Worm (Caenorhabditis elegans) whole organism, dauer: ENCODE measurements around the gene str-16.

Source experiments
- unc-62 ChIP-seq: sonication (generic microtip); optimal IDR thresholded peaks from 2 replicates; lab custom pipeline; 2017; ENCODE audit warnings: missing biosample characterization, missing genetic modification reagents, missing genetic modification characterization

The str-16 gene

ce11 chrV:3280009-3280408 lies 43.3 kb downstream of the str-16 start, which contains the start of gene T28A11.2:
Gene T28A11.2, plus strand, starts transcription at chrV:3280379.
- no peak for TF ChIP-seq unc-62 (GFP tag; lab: Kevin White, UChicago)

- no peak for TF ChIP-seq unc-62 (GFP tag; lab: Kevin White, UChicago)
These were observed 44.8 kb downstream of the str-16 start, which contains the start of gene T28A11.25 for ce11 chrV:3281523-3281922. Gene T28A11.25, plus strand, starts transcription at chrV:3281823.

ce11 chrV:3282957-3283356 lies 46.3 kb downstream of the str-16 start, which contains the start of gene str-64:
Gene str-64, plus strand, starts transcription at chrV:3283257.
- TF ChIP-seq unc-62 (GFP tag; lab: Kevin White, UChicago), result no peak

ce11 chrV:3284629-3285028 lies 48.0 kb downstream of the str-16 start, which contains the start of gene F35F10.5:
Gene F35F10.5, plus strand, starts transcription at chrV:3284929.
- TF ChIP-seq unc-62 (GFP tag; lab: Kevin White, UChicago), result no peak

- TF ChIP-seq unc-62 (GFP tag; lab: Kevin White, UChicago), result no peak
These were observed 50.7 kb downstream of the str-16 start, which contains the start of gene F35F10.7 for ce11 chrV:3287330-3287729. Gene F35F10.7, minus strand, starts transcription at chrV:3287430.

ce11 chrV:3288134-3288533 lies 51.5 kb downstream of the str-16 start:
- no peak for TF ChIP-seq unc-62 (GFP tag; lab: Kevin White, UChicago)

- TF ChIP-seq unc-62 (GFP tag; lab: Kevin White, UChicago), result no peak
These were observed 52.6 kb downstream of the str-16 start, which contains the start of gene F35F10.6 for ce11 chrV:3289267-3289666. Gene F35F10.6, minus strand, starts transcription at chrV:3289367.
